Fruit fly (Drosophila melanogaster): Measurements from ENCODE around the gene Sbat.

Sbat gene

dm6 chr2L:2878188-2878587 is at the start of gene Sbat, which contains the start of gene Prx6a (continued):
- TF ChIP-seq Ssrp (tag; optimal IDR thresholded peaks at IDR 0.05) (peak; percentile 60), CG3407 (GFP tag; optimal IDR thresholded peaks at IDR 0.05) (no peak), maf-S (GFP tag; optimal IDR thresholded peaks at IDR 0.05) (peak; percentile 54), Meics (GFP tag; optimal IDR thresholded peaks at IDR 0.05) (peak; percentile 68), CG15696 (tag; optimal IDR thresholded peaks at IDR 0.05) (peak; percentile 76), ac (GFP tag; optimal IDR thresholded peaks at IDR 0.05) (no peak), slbo (GFP tag; IDR thresholded peaks at IDR 0.05) (peak; percentile 79), Ets97D (GFP tag; optimal IDR thresholded peaks at IDR 0.05) (peak; percentile 46), ttk (GFP tag; IDR thresholded peaks at IDR 0.05) (0 out of 2 replicates have a peak, but pooled peaks have one; percentile 8), sima (GFP tag; optimal IDR thresholded peaks at IDR 0.05) (peak; percentile 21), Hr51 (GFP tag; optimal IDR thresholded peaks at IDR 0.05) (peak; percentile 55 to 73), CG10366 (GFP tag; IDR thresholded peaks at IDR 0.05) (peak; percentile 55; the same call in 1 of the 2 replicates), CG12769 (tag; optimal IDR thresholded peaks at IDR 0.05) (peak; percentile 77), CG2120 (GFP tag; optimal IDR thresholded peaks at IDR 0.05) (peak; percentile 84), CG3838 (GFP tag; optimal IDR thresholded peaks at IDR 0.05) (peak; percentile 4), tap (tag; optimal IDR thresholded peaks at IDR 0.05) (peak; percentile 37), CG31224 (GFP tag; IDR thresholded peaks at IDR 0.05) (peak; percentile 44; the same call in 1 of the 2 replicates), CG6791 (GFP tag; IDR thresholded peaks at IDR 0.05; ENCODE audit: partially characterized antibody) (no peak), otp (GFP tag; IDR thresholded peaks at IDR 0.05) (no peak), lov (optimal IDR thresholded peaks at IDR 0.05) (no peak), lov (GFP tag; IDR thresholded peaks at IDR 0.05) (no peak), CG10654 (GFP tag; optimal IDR thresholded peaks at IDR 0.05) (peak; percentile 68), CG2199 (GFP tag; IDR thresholded peaks at IDR 0.05) (no peak), H2.0 (GFP tag; IDR thresholded peaks at IDR 0.05) (peak; percentile 43; the same call in 1 of the 2 replicates), CG3847 (GFP tag; IDR thresholded peaks at IDR 0.05) (peak; percentile 71), pita (GFP tag; optimal IDR thresholded peaks at IDR 0.05) (no peak), CG17912 (GFP tag; optimal IDR thresholded peaks at IDR 0.05) (no peak), hth (optimal IDR thresholded peaks at IDR 0.05) (no peak), inv (GFP tag; IDR thresholded peaks at IDR 0.05; ENCODE audit: partially characterized antibody) (peak; percentile 27; the same call in 1 of the 2 replicates), wdn (GFP tag; IDR thresholded peaks at IDR 0.05) (peak; percentile 34; the same call in 1 of the 2 replicates), zf30C (GFP tag; optimal IDR thresholded peaks at IDR 0.05) (no peak), CG15479 (GFP tag; optimal IDR thresholded peaks at IDR 0.05) (no peak), chif (GFP tag; optimal IDR thresholded peaks at IDR 0.05) (peak; percentile 35 to 60), seq (GFP tag; IDR thresholded peaks at IDR 0.05) (no peak), row (GFP tag; IDR thresholded peaks at IDR 0.05) (peak; percentile 97), CG9876 (GFP tag; optimal IDR thresholded peaks at IDR 0.05) (peak; percentile 63), tin (GFP tag; optimal IDR thresholded peaks at IDR 0.05) (peak; percentile 73), CG10431 (GFP tag; optimal IDR thresholded peaks at IDR 0.05) (no peak), E2f1 (GFP tag; IDR thresholded peaks at IDR 0.05) (peak; percentile 50), CG9727 (GFP tag; optimal IDR thresholded peaks at IDR 0.05) (peak; percentile 49), dmrt99B (tag; optimal IDR thresholded peaks at IDR 0.05) (peak; percentile 50), CG32767 (GFP tag; IDR thresholded peaks at IDR 0.05) (no peak; the same call in 1 of the 2 replicates), sisA (GFP tag; IDR thresholded peaks at IDR 0.05) (peak; percentile 70), grn (GFP tag; optimal IDR thresholded peaks at IDR 0.05) (no peak), croc (GFP tag; conservative IDR thresholded peaks at IDR 0.05) (peak; percentile 73), eyg (GFP tag; optimal IDR thresholded peaks at IDR 0.05) (no peak), gce (GFP tag; IDR thresholded peaks at IDR 0.05) (no peak), MESR4 (GFP tag; optimal IDR thresholded peaks at IDR 0.05) (peak; percentile 4), run (tag; optimal IDR thresholded peaks at IDR 0.05) (peak; percentile 46), Drgx (GFP tag; IDR thresholded peaks at IDR 0.05) (no peak), CG10462 (GFP tag; optimal IDR thresholded peaks at IDR 0.05) (peak; percentile 7), Sox100B (GFP tag; optimal IDR thresholded peaks at IDR 0.05) (peak; percentile 50)
